Fruit fly (Drosophila melanogaster): ENCODE results near the gene CG4757.

- TF ChIP-seq Sin3A (optimal IDR thresholded peaks at IDR 0.05) (no peak), ttk (optimal IDR thresholded peaks at IDR 0.05) (no peak), psq (optimal IDR thresholded peaks at IDR 0.05) (no peak), Myc (optimal IDR thresholded peaks at IDR 0.05) (no peak)
Measured at dm6 chr3R:11136877-11137276, 24.1 kb upstream of the CG4757 start, which contains the start of gene mAcon2.

Data from Kc167 (cell line).